Fruit fly (Drosophila melanogaster): ENCODE results near the gene Qtzl.

- TF ChIP-seq Gug (GFP tag; IDR thresholded peaks at IDR 0.05) (no peak), CG11294 (GFP tag; IDR thresholded peaks at IDR 0.05) (no peak), CG8632 (GFP tag; optimal IDR thresholded peaks at IDR 0.05) (no peak), CG32006 (GFP tag; optimal IDR thresholded peaks at IDR 0.05) (no peak), CG16779 (tag; optimal IDR thresholded peaks at IDR 0.05) (no peak), CG15336 (GFP tag; IDR thresholded peaks at IDR 0.05) (no peak), eg (GFP tag; IDR thresholded peaks at IDR 0.05) (no peak), OdsH (GFP tag; optimal IDR thresholded peaks at IDR 0.05) (no peak), Lpt (GFP tag; optimal IDR thresholded peaks at IDR 0.05) (no peak), CG34406 (GFP tag; optimal IDR thresholded peaks at IDR 0.05) (no peak), esn (GFP tag; optimal IDR thresholded peaks at IDR 0.05) (no peak)
Observed at dm6 chr2L:12020735-12021134, 25.2 kb downstream of the Qtzl start, which contains the start of gene Wdr81.
